Worm (Caenorhabditis elegans) whole organism, L4 larva: ENCODE results near the gene iglr-2.
"Not testable (repeated sequence)": the region's sequence is repeated elsewhere in the genome, so short reads cannot be mapped to it uniquely, and the experiment has no call there.

Source experiments
- F37D6.2 ChIP-seq: sonication (generic microtip); optimal IDR thresholded peaks from 2 replicates; lab custom pipeline; 2016; ENCODE audit warnings: mild to moderate bottlenecking, missing genetic modification characterization, missing compliant biosample characterization
- R02D3.7 ChIP-seq: fragments of 150-350 bp; sonication (generic microtip); optimal IDR thresholded peaks from 3 replicates; lab custom pipeline; 2014; ENCODE audit warnings: missing biosample characterization, missing genetic modification characterization
- T20F7.1 ChIP-seq: fragments of 200-800 bp; sonication (Bioruptor generic); optimal IDR thresholded peaks from 2 replicates; lab custom pipeline; 2018; ENCODE audit warnings: mild to moderate bottlenecking, missing genetic modification characterization, missing compliant biosample characterization
- T26A8.4 ChIP-seq: fragments of 200-800 bp; sonication (Bioruptor generic); IDR thresholded peaks from 2 replicates; pipeline ENCODE4 v1.3.6; 2022; ENCODE audit warnings: missing genetic modification characterization, missing compliant biosample characterization
- Y48G9A.11 ChIP-seq: fragments of 200-800 bp; sonication (Bioruptor generic); IDR thresholded peaks from 2 replicates; pipeline ENCODE4 v1.3.6; 2022; ENCODE audit warnings: missing genetic modification reagents, missing genetic modification characterization, missing compliant biosample characterization
- ama-1 ChIP-seq: fragments of 150-350 bp; optimal IDR thresholded peaks from 2 replicates; lab custom pipeline; 2014; ENCODE audit warnings: inconsistent platforms, mixed read lengths
- arid-1 ChIP-seq: fragments of 200-800 bp; sonication (Bioruptor generic); conservative IDR thresholded peaks from 2 replicates; pipeline ENCODE4 v1.3.6; 2022; ENCODE audit warnings: missing genetic modification reagents, missing genetic modification characterization, missing compliant biosample characterization
- ceh-28 ChIP-seq: fragments of 150-350 bp; optimal IDR thresholded peaks from 2 replicates; lab custom pipeline; 2014; ENCODE audit warnings: missing biosample characterization, missing genetic modification reagents, missing genetic modification characterization
- ceh-62 ChIP-seq: sonication (generic microtip); optimal IDR thresholded peaks from 2 replicates; lab custom pipeline; 2017; ENCODE audit warnings: missing biosample characterization, missing genetic modification characterization
- daf-16 ChIP-seq, 3 experiments: sonication (generic microtip); optimal IDR thresholded peaks; 2 replicates each; lab custom pipeline; 2016 to 2017; ENCODE audit warnings: missing genetic modification characterization in 3 of 3, missing genetic modification reagents in 3 of 3, mild to moderate bottlenecking in 2 of 3, missing compliant biosample characterization in 2 of 3, missing biosample characterization in 1 of 3, moderate library complexity in 1 of 3
- dmd-8 ChIP-seq: fragments of 200-800 bp; sonication (Bioruptor generic); IDR thresholded peaks from 2 replicates; pipeline ENCODE4 v1.3.6; 2022; ENCODE audit warnings: missing genetic modification characterization, missing compliant biosample characterization
- dmd-9 ChIP-seq: fragments of 200-800 bp; sonication (Bioruptor generic); IDR thresholded peaks from 2 replicates; pipeline ENCODE4 v1.3.6; 2022; ENCODE audit warnings: missing genetic modification reagents, missing genetic modification characterization, missing compliant biosample characterization
- duxl-1 ChIP-seq: sonication (generic microtip); optimal IDR thresholded peaks from 2 replicates; lab custom pipeline; 2016; ENCODE audit warnings: mild to moderate bottlenecking, missing genetic modification characterization, moderate library complexity, missing compliant biosample characterization; ENCODE audit not compliant: poor library complexity
- dve-1 ChIP-seq: sonication (generic microtip); optimal IDR thresholded peaks from 2 replicates; lab custom pipeline; 2017; ENCODE audit warnings: antibody characterized with exemption, mild to moderate bottlenecking, missing genetic modification characterization, missing compliant biosample characterization; ENCODE audit not compliant: insufficient read depth
- fkh-10 ChIP-seq: fragments of 150-350 bp; optimal IDR thresholded peaks from 2 replicates; lab custom pipeline; 2014; ENCODE audit warnings: missing biosample characterization, missing genetic modification reagents, missing genetic modification characterization
- hif-1 ChIP-seq, 2 experiments: sonication (generic microtip); optimal IDR thresholded peaks; 2 replicates each; lab custom pipeline; 2016 to 2017; ENCODE audit warnings: missing compliant biosample characterization in 2 of 2, missing genetic modification characterization in 2 of 2, missing genetic modification reagents in 2 of 2, missing genotype in 2 of 2, mild to moderate bottlenecking in 1 of 2
- hmg-1.1 ChIP-seq: fragments of 200-800 bp; sonication (Bioruptor generic); IDR thresholded peaks from 2 replicates; pipeline ENCODE4 v1.3.6; 2022; ENCODE audit warnings: missing genetic modification reagents, missing genetic modification characterization, missing compliant biosample characterization
- lin-1 ChIP-seq: fragments of 200-800 bp; sonication (Bioruptor generic); IDR thresholded peaks from 2 replicates; pipeline ENCODE4 v1.3.6; 2022; ENCODE audit warnings: missing genetic modification reagents, missing genetic modification characterization, missing compliant biosample characterization
- lin-38 ChIP-seq: fragments of 200-800 bp; sonication (Bioruptor generic); IDR thresholded peaks from 2 replicates; pipeline ENCODE4 v1.3.6; 2022; ENCODE audit warnings: missing genetic modification reagents, missing genetic modification characterization, missing compliant biosample characterization
- lsy-2 ChIP-seq, 2 experiments: fragments of 150-350 bp in 1 of 2; sonication (generic microtip) in 1 of 2; optimal IDR thresholded peaks; 2 replicates each; lab custom pipeline; 2014 to 2017; ENCODE audit warnings: missing biosample characterization in 2 of 2, missing genetic modification characterization in 2 of 2
- mdl-1 ChIP-seq, 2 experiments: fragments of 150-350 bp in 1 of 2; sonication (generic microtip) in 1 of 2; optimal IDR thresholded peaks; 2 replicates each; lab custom pipeline; 2014 to 2017; ENCODE audit warnings: missing biosample characterization in 2 of 2, missing genetic modification characterization in 2 of 2
- mdt-29 ChIP-seq: fragments of 200-800 bp; sonication (Bioruptor generic); IDR thresholded peaks from 2 replicates; pipeline ENCODE4 v1.3.6; 2022; ENCODE audit warnings: missing genetic modification reagents, missing genetic modification characterization, missing compliant biosample characterization
- mes-2 ChIP-seq: sonication (generic microtip); optimal IDR thresholded peaks from 2 replicates; lab custom pipeline; 2016; ENCODE audit warnings: missing genotype, mild to moderate bottlenecking, missing genetic modification characterization, missing compliant biosample characterization; ENCODE audit not compliant: poor library complexity, severe bottlenecking
- mxl-3 ChIP-seq: fragments of 200-800 bp; sonication (Bioruptor generic); optimal IDR thresholded peaks from 2 replicates; lab custom pipeline; 2018; ENCODE audit warnings: mild to moderate bottlenecking, missing genetic modification characterization, missing compliant biosample characterization
- nhr-11 ChIP-seq: fragments of 150-350 bp; optimal IDR thresholded peaks from 2 replicates; lab custom pipeline; 2014; ENCODE audit warnings: missing biosample characterization, missing genetic modification characterization
- nhr-237 ChIP-seq: sonication (generic microtip); optimal IDR thresholded peaks from 2 replicates; lab custom pipeline; 2017; ENCODE audit warnings: missing biosample characterization, missing genetic modification characterization
- nhr-28 ChIP-seq: fragments of 150-350 bp; optimal IDR thresholded peaks from 2 replicates; lab custom pipeline; 2014; ENCODE audit warnings: missing biosample characterization, missing genetic modification characterization
- nhr-42 ChIP-seq: fragments of 200-800 bp; sonication (Bioruptor generic); IDR thresholded peaks from 2 replicates; pipeline ENCODE4 v1.3.6; 2022; ENCODE audit warnings: missing genetic modification characterization, missing compliant biosample characterization
- nhr-48 ChIP-seq: sonication (generic microtip); optimal IDR thresholded peaks from 2 replicates; lab custom pipeline; 2016; ENCODE audit warnings: mild to moderate bottlenecking, missing genetic modification characterization, missing compliant biosample characterization
- nhr-76 ChIP-seq: fragments of 150-350 bp; optimal IDR thresholded peaks from 2 replicates; lab custom pipeline; 2014; ENCODE audit warnings: missing biosample characterization, missing genetic modification characterization
- set-16 ChIP-seq: fragments of 200-800 bp; sonication (Bioruptor generic); IDR thresholded peaks from 2 replicates; pipeline ENCODE4 v1.3.6; 2022; ENCODE audit warnings: missing genetic modification reagents, missing genetic modification characterization, missing compliant biosample characterization
- snpc-1.2 ChIP-seq: fragments of 200-800 bp; sonication (Bioruptor generic); IDR thresholded peaks from 2 replicates; pipeline ENCODE4 v1.3.6; 2022; ENCODE audit warnings: missing genetic modification reagents, missing genetic modification characterization, missing compliant biosample characterization
- tag-97 ChIP-seq: fragments of 200-800 bp; sonication (Bioruptor generic); IDR thresholded peaks from 2 replicates; pipeline ENCODE4 v1.3.6; 2022; ENCODE audit warnings: missing genetic modification characterization, missing compliant biosample characterization
- tra-1 ChIP-seq: fragments of 200-800 bp; sonication (Bioruptor generic); IDR thresholded peaks from 2 replicates; pipeline ENCODE4 v1.3.6; 2022; ENCODE audit warnings: missing genetic modification reagents, missing genetic modification characterization, missing compliant biosample characterization
- unc-39 ChIP-seq: sonication (generic microtip); optimal IDR thresholded peaks from 2 replicates; lab custom pipeline; 2017; ENCODE audit warnings: missing biosample characterization, missing genetic modification characterization
- unc-62 ChIP-seq, 3 experiments: fragments of 150-350 bp in 1 of 3; sonication (generic microtip); optimal IDR thresholded peaks in 2 of 3; peaks in 1 of 3; 1 replicate in 1 of 3; 2 replicates in 2 of 3; lab custom pipeline; 2014 to 2017; ENCODE audit warnings: missing biosample characterization in 3 of 3, missing genetic modification characterization in 3 of 3, missing genetic modification reagents in 3 of 3, missing genotype in 1 of 3
- zfp-3 ChIP-seq: fragments of 200-800 bp; sonication (Bioruptor generic); conservative IDR thresholded peaks from 2 replicates; pipeline ENCODE4 v1.3.6; 2022; ENCODE audit warnings: missing genetic modification reagents, missing genetic modification characterization, missing compliant biosample characterization

iglr-2 gene

ce11 chrIII:8354644-8355461, 23.7 kb upstream of the iglr-2 start, which contains the start of gene unc-116 (continued):
- TF ChIP-seq ceh-62 (tag; lab: Kevin White, UChicago) (no peak), lsy-2 (tag; optimal IDR thresholded peaks at IDR 0.05; lab: Kevin White, UChicago) (peak; percentile 3 to 72), nhr-48 (tag; lab: Kevin White, UChicago) (no peak), tag-97 (GFP tag; lab: Robert Waterston, UW) (no peak), dve-1 (tag; lab: Kevin White, UChicago) (peak; percentile 55), mes-2 (tag; lab: Kevin White, UChicago) (peak; percentile 34), nhr-42 (GFP tag; lab: Robert Waterston, UW) (no peak), ceh-28 (tag; lab: Kevin White, UChicago) (no peak), nhr-237 (tag; lab: Kevin White, UChicago) (no peak), hmg-1.1 (GFP tag; lab: Robert Waterston, UW) (peak; percentile 51), hif-1 (tag; optimal IDR thresholded peaks at IDR 0.05; lab: Kevin White, UChicago) (no peak), T20F7.1 (GFP tag; lab: Kevin White, UChicago) (peak; percentile 42), nhr-11 (tag; lab: Kevin White, UChicago) (peak; percentile 22), mdl-1 (tag; optimal IDR thresholded peaks at IDR 0.05; lab: Kevin White, UChicago) (peak; percentile 37 to 76)

DNA sequence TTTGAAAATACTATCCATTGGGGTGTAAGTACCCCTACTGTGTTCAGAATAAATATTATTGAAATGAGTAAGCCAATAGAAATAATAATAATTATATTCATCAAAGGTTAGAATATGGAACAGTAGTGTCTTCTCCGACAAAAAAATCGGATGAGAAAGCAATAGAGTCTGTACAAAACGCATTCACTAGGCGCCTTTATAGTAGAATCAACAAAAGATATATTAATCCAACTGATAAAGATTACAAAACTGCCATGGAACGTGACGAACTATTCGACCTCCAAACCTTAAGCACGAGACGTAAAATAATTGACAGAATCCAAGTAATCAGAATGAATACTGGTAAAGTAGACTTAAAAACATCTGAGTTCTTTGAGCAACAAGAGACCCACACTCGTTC, 16.7 kb upstream of the iglr-2 start, which contains the start of gene clc-29:
Gene clc-29, minus strand, starts transcription at position 101 of the 400 bp plus-strand sequence.
- TF ChIP-seq dve-1 (tag; lab: Kevin White, UChicago); unc-39 (tag; lab: Kevin White, UChicago); daf-16 (GFP tag; optimal IDR thresholded peaks at IDR 0.05; lab: Kevin White, UChicago); daf-16 (tag; optimal IDR thresholded peaks at IDR 0.05; lab: Kevin White, UChicago): not testable (repeated sequence)

DNA sequence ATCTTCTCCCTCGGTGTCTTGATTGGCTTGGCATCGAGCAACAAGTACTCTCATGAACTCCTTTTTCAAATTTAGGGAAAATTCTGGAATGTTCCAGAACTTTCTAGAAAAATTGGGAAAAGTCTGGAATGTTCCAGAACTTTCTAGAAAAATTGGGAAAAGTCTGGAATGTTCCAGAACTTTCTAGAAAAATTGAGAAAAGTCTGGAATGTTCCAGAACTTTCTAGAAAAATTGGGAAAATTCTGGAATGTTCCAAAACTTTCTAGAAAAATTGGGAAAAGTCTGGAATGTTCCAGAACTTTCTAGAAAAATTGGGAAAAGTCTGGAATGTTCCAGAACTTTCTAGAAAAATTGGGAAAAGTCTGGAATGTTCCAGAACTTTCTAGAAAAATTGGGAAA, 13.2 kb upstream of the iglr-2 start, which contains the start of gene ZC262.7:
Gene ZC262.7, minus strand, starts transcription at position 54 of the 400 bp plus-strand sequence.
- TF ChIP-seq mdt-29 (peak; percentile 72), Y48G9A.11 (GFP tag; lab: Robert Waterston, UW) (peak; percentile 37; the same call in 1 of the 2 replicates), lin-1 (GFP tag; lab: Robert Waterston, UW) (peak; percentile 62; the same call in 1 of the 2 replicates), snpc-1.2 (GFP tag; lab: Robert Waterston, UW) (peak; percentile 17; the same call in 1 of the 2 replicates), arid-1 (GFP tag; lab: Robert Waterston, UW) (peak; percentile 44; the same call in 1 of the 2 replicates)

- TF ChIP-seq mdt-29; unc-62 (GFP tag; optimal IDR thresholded peaks at IDR 0.05 in 1 of 2; lab: Kevin White, UChicago); unc-62 (tag; optimal IDR thresholded peaks at IDR 0.05; lab: Kevin White, UChicago); lin-38 (GFP tag; lab: Robert Waterston, UW): not testable (repeated sequence)
Observed at ce11 chrIII:8339372-8339771, 8.3 kb upstream of the iglr-2 start, which contains the start of gene clc-28. clc-28 (minus strand) TSS chrIII:8339472.

DNA sequence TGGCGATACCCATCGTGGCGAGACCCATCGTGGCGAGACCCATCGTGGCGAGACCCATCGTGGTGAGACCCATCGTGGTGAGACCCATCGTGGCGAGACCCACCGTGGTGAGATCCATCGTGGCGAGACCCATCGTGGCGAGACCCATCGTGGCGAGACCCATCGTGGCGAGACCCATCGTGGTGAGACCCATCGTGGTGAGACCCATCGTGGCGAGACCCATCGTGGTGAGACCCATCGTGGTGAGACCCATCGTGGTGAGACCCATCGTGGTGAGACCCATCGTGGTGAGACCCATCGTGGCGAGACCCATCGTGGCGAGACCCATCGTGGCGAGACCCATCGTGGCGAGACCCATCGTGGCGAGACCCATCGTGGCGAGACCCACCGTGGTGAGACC, 4.5 kb upstream of the iglr-2 start:
- peak; percentile 78 for TF ChIP-seq set-16 (GFP tag; lab: Robert Waterston, UW)

- no peak for TF ChIP-seq nhr-76 (tag; lab: Kevin White, UChicago)
- no peak for TF ChIP-seq tra-1 (GFP tag; lab: Robert Waterston, UW)
- no peak for TF ChIP-seq daf-16 (GFP tag; optimal IDR thresholded peaks at IDR 0.05; lab: Kevin White, UChicago)
- TF ChIP-seq daf-16 (tag; optimal IDR thresholded peaks at IDR 0.05; lab: Kevin White, UChicago) = no peak
- no peak for TF ChIP-seq nhr-28 (tag; lab: Kevin White, UChicago)
- no peak for TF ChIP-seq mxl-3 (GFP tag; lab: Kevin White, UChicago)
- TF ChIP-seq dmd-9 = no peak
- no peak for TF ChIP-seq hif-1 (tag; optimal IDR thresholded peaks at IDR 0.05; lab: Kevin White, UChicago)
- no peak for TF ChIP-seq fkh-10 (GFP tag; lab: Kevin White, UChicago)
- TF ChIP-seq duxl-1 (tag; lab: Kevin White, UChicago) = no peak
- TF ChIP-seq ama-1 (lab: Kevin White, UChicago) = no peak
- no peak for TF ChIP-seq dmd-8 (GFP tag; lab: Robert Waterston, UW)
- TF ChIP-seq F37D6.2 (tag; lab: Kevin White, UChicago) = no peak
- TF ChIP-seq zfp-3 (GFP tag; lab: Robert Waterston, UW) = no peak
- TF ChIP-seq T20F7.1 (GFP tag; lab: Kevin White, UChicago) = no peak
- TF ChIP-seq T26A8.4 (GFP tag; lab: Robert Waterston, UW) = no peak
- TF ChIP-seq R02D3.7 (tag; lab: Kevin White, UChicago) = no peak
Observed at ce11 chrIII:8334432-8334831, 3.3 kb upstream of the iglr-2 start, which contains the start of gene ZC262.4. ZC262.4 (minus strand) TSS chrIII:8334532.
